Worm (Caenorhabditis elegans) whole organism, young adult: ENCODE results near the gene EEED8.15.
A peak's percentile ranks its signal among the peaks of the same experiment; 100 is the strongest.

ENCODE experiments used
- B0336.3 ChIP-seq: fragments of 200-800 bp; sonication (Bioruptor generic); IDR thresholded peaks from 2 replicates; pipeline ENCODE4 v1.3.6; 2022; ENCODE audit warnings: missing genetic modification characterization, missing compliant biosample characterization
- F22D6.2 ChIP-seq: sonication (generic microtip); optimal IDR thresholded peaks from 2 replicates; lab custom pipeline; 2016; ENCODE audit warnings: mild to moderate bottlenecking, missing genetic modification characterization, missing compliant biosample characterization
- F33H1.4 ChIP-seq: fragments of 200-800 bp; sonication (Bioruptor generic); IDR thresholded peaks from 2 replicates; pipeline ENCODE4 v1.3.6; 2022; ENCODE audit warnings: missing genetic modification reagents, missing genetic modification characterization, missing compliant biosample characterization
- F39B2.1 ChIP-seq: fragments of 200-800 bp; sonication (Bioruptor generic); IDR thresholded peaks from 2 replicates; pipeline ENCODE4 v1.3.6; 2022; ENCODE audit warnings: missing genetic modification reagents, missing genetic modification characterization, missing compliant biosample characterization
- F52B5.7 ChIP-seq: sonication (generic microtip); optimal IDR thresholded peaks from 2 replicates; lab custom pipeline; 2016; ENCODE audit warnings: mild to moderate bottlenecking, missing genetic modification characterization, missing compliant biosample characterization
- T07F8.4 ChIP-seq: sonication (generic microtip); optimal IDR thresholded peaks from 2 replicates; lab custom pipeline; 2016; ENCODE audit warnings: mild to moderate bottlenecking, missing genetic modification characterization, moderate library complexity, missing compliant biosample characterization
- akir-1 ChIP-seq: fragments of 200-800 bp; sonication (Bioruptor generic); optimal IDR thresholded peaks from 2 replicates; lab custom pipeline; 2018; ENCODE audit warnings: mild to moderate bottlenecking, missing genetic modification characterization, moderate library complexity, missing compliant biosample characterization
- aptf-2 ChIP-seq: fragments of 200-800 bp; sonication (Bioruptor generic); conservative IDR thresholded peaks from 2 replicates; pipeline ENCODE4 v1.3.6; 2022; ENCODE audit warnings: missing genetic modification reagents, missing genetic modification characterization, missing compliant biosample characterization
- atf-7 ChIP-seq: sonication (generic microtip); optimal IDR thresholded peaks from 2 replicates; lab custom pipeline; 2017; ENCODE audit warnings: mild to moderate bottlenecking, missing genetic modification characterization, missing compliant biosample characterization
- athp-1 ChIP-seq: sonication (generic microtip); optimal IDR thresholded peaks from 2 replicates; lab custom pipeline; 2017; ENCODE audit warnings: mild to moderate bottlenecking, missing genetic modification characterization, missing compliant biosample characterization
- attf-3 ChIP-seq: fragments of 200-800 bp; sonication (Bioruptor generic); conservative IDR thresholded peaks from 2 replicates; pipeline ENCODE4 v1.3.6; 2022; ENCODE audit warnings: missing genetic modification reagents, missing genetic modification characterization, missing compliant biosample characterization
- bed-2 ChIP-seq: fragments of 200-800 bp; sonication (Bioruptor generic); IDR thresholded peaks from 2 replicates; pipeline ENCODE4 v1.3.6; 2022; ENCODE audit warnings: missing genetic modification reagents, missing genetic modification characterization, missing compliant biosample characterization
- cebp-2 ChIP-seq: fragments of 200-800 bp; sonication (Bioruptor generic); IDR thresholded peaks from 2 replicates; pipeline ENCODE4 v1.3.6; 2022; ENCODE audit warnings: missing genetic modification characterization, missing compliant biosample characterization
- ceh-40 ChIP-seq: fragments of 200-800 bp; sonication (Bioruptor generic); IDR thresholded peaks from 2 replicates; pipeline ENCODE4 v1.3.6; 2022; ENCODE audit warnings: missing genetic modification characterization, missing compliant biosample characterization
- ceh-91 ChIP-seq: fragments of 200-800 bp; sonication (Bioruptor generic); IDR thresholded peaks from 2 replicates; pipeline ENCODE4 v1.3.6; 2022; ENCODE audit warnings: missing genetic modification reagents, missing genetic modification characterization, missing compliant biosample characterization
- dpl-1 ChIP-seq: fragments of 150-350 bp; optimal IDR thresholded peaks from 2 replicates; lab custom pipeline; 2014; ENCODE audit warnings: missing biosample characterization, missing genetic modification reagents, missing genetic modification characterization
- ekl-4 ChIP-seq: fragments of 200-800 bp; sonication (Bioruptor generic); IDR thresholded peaks from 2 replicates; pipeline ENCODE4 v1.3.6; 2022; ENCODE audit warnings: missing genetic modification reagents, missing genetic modification characterization, missing compliant biosample characterization
- ets-4 ChIP-seq: fragments of 200-800 bp; sonication (Bioruptor generic); optimal IDR thresholded peaks from 2 replicates; lab custom pipeline; 2018; ENCODE audit warnings: mild to moderate bottlenecking, missing genetic modification characterization, missing compliant biosample characterization
- hmg-1.2 ChIP-seq: fragments of 200-800 bp; sonication (Bioruptor generic); IDR thresholded peaks from 2 replicates; pipeline ENCODE4 v1.3.6; 2022; ENCODE audit warnings: missing genetic modification reagents, missing genetic modification characterization, missing compliant biosample characterization
- hsf-1 ChIP-seq: fragments of 200-800 bp; sonication (Bioruptor generic); IDR thresholded peaks from 2 replicates; pipeline ENCODE4 v1.3.6; 2022; ENCODE audit warnings: missing genetic modification reagents, missing genetic modification characterization, missing compliant biosample characterization
- lag-1 ChIP-seq: fragments of 200-800 bp; sonication (Bioruptor generic); IDR thresholded peaks from 2 replicates; pipeline ENCODE4 v1.3.6; 2022; ENCODE audit warnings: missing genetic modification reagents, missing genetic modification characterization, missing compliant biosample characterization
- let-607 ChIP-seq, 2 experiments: fragments of 200-800 bp in 1 of 2; sonication (Bioruptor generic) in 1 of 2; sonication (generic microtip) in 1 of 2; optimal IDR thresholded peaks; 2 replicates each; lab custom pipeline; 2016 to 2018; ENCODE audit warnings: mild to moderate bottlenecking in 2 of 2, missing compliant biosample characterization in 2 of 2, missing genetic modification characterization in 2 of 2, moderate library complexity in 2 of 2, missing genotype in 1 of 2
- lin-35 ChIP-seq, 3 experiments: fragments of 150-350 bp in 2 of 3; sonication (generic microtip) in 1 of 3; optimal IDR thresholded peaks; 2 replicates each; lab custom pipeline; 2014 to 2018; ENCODE audit warnings: missing biosample characterization in 3 of 3, missing genetic modification characterization in 3 of 3, missing genetic modification reagents in 3 of 3
- lin-54 ChIP-seq: fragments of 200-800 bp; sonication (Bioruptor generic); optimal IDR thresholded peaks from 2 replicates; lab custom pipeline; 2018; ENCODE audit warnings: mild to moderate bottlenecking, missing genetic modification characterization, missing compliant biosample characterization
- lir-1 ChIP-seq: fragments of 200-800 bp; sonication (Bioruptor generic); conservative IDR thresholded peaks from 2 replicates; pipeline ENCODE4 v1.3.6; 2022; ENCODE audit warnings: missing genetic modification reagents, missing genetic modification characterization, missing compliant biosample characterization
- lsl-1 ChIP-seq: fragments of 200-800 bp; sonication (Bioruptor generic); optimal IDR thresholded peaks from 2 replicates; lab custom pipeline; 2018; ENCODE audit warnings: mild to moderate bottlenecking, missing genetic modification characterization, moderate library complexity, missing compliant biosample characterization
- madf-8 ChIP-seq: fragments of 200-800 bp; sonication (Bioruptor generic); conservative IDR thresholded peaks from 2 replicates; pipeline ENCODE4 v1.3.6; 2022; ENCODE audit warnings: missing genetic modification reagents, missing genetic modification characterization, missing compliant biosample characterization
- mcd-1 ChIP-seq: fragments of 200-800 bp; sonication (Bioruptor generic); IDR thresholded peaks from 2 replicates; pipeline ENCODE4 v1.3.6; 2022; ENCODE audit warnings: missing genetic modification reagents, missing genetic modification characterization, missing compliant biosample characterization
- nfyb-1 ChIP-seq: fragments of 200-800 bp; sonication (Bioruptor generic); IDR thresholded peaks from 2 replicates; pipeline ENCODE4 v1.3.6; 2022; ENCODE audit warnings: missing genetic modification reagents, missing genetic modification characterization, missing compliant biosample characterization
- nhr-80 ChIP-seq: sonication (generic microtip); optimal IDR thresholded peaks from 2 replicates; lab custom pipeline; 2016; ENCODE audit warnings: missing genetic modification characterization, missing compliant biosample characterization
- sdz-38 ChIP-seq: sonication (generic microtip); optimal IDR thresholded peaks from 2 replicates; lab custom pipeline; 2016; ENCODE audit warnings: missing genotype, missing genetic modification characterization, missing compliant biosample characterization
- sea-2 ChIP-seq: fragments of 200-800 bp; sonication (Bioruptor generic); IDR thresholded peaks from 2 replicates; pipeline ENCODE4 v1.3.6; 2022; ENCODE audit warnings: missing genetic modification characterization, missing compliant biosample characterization
- snpc-1.1 ChIP-seq: sonication (generic microtip); optimal IDR thresholded peaks from 2 replicates; lab custom pipeline; 2017; ENCODE audit warnings: missing genetic modification characterization, mild to moderate bottlenecking, missing compliant biosample characterization, antibody characterized with exemption, moderate library complexity, missing genotype, missing genetic modification reagents; ENCODE audit not compliant: insufficient read depth
- snpc-1.3 ChIP-seq: sonication (generic microtip); optimal IDR thresholded peaks from 2 replicates; lab custom pipeline; 2017; ENCODE audit warnings: missing genetic modification characterization, mild to moderate bottlenecking, missing compliant biosample characterization, antibody characterized with exemption, moderate library complexity, missing genotype, missing genetic modification reagents; ENCODE audit not compliant: insufficient read depth
- snpc-3.4 ChIP-seq: sonication (generic microtip); optimal IDR thresholded peaks from 2 replicates; lab custom pipeline; 2017; ENCODE audit warnings: missing genetic modification characterization, mild to moderate bottlenecking, missing compliant biosample characterization, antibody characterized with exemption, moderate library complexity, missing genotype, missing genetic modification reagents
- somi-1 ChIP-seq: fragments of 200-800 bp; sonication (Bioruptor generic); optimal IDR thresholded peaks from 2 replicates; lab custom pipeline; 2018; ENCODE audit warnings: mild to moderate bottlenecking, missing genetic modification characterization, missing compliant biosample characterization
- sptf-2 ChIP-seq: fragments of 200-800 bp; sonication (Bioruptor generic); optimal IDR thresholded peaks from 2 replicates; lab custom pipeline; 2018; ENCODE audit warnings: mild to moderate bottlenecking, missing genetic modification characterization, missing compliant biosample characterization
- unc-62 ChIP-seq: fragments of 150-350 bp; optimal IDR thresholded peaks from 2 replicates; lab custom pipeline; 2014; ENCODE audit warnings: missing biosample characterization, missing genetic modification reagents, missing genetic modification characterization
- xnd-1 ChIP-seq: sonication (generic microtip); optimal IDR thresholded peaks from 2 replicates; lab custom pipeline; 2016; ENCODE audit warnings: missing genotype, missing genetic modification reagents, missing genetic modification characterization, missing compliant biosample characterization
- zim-3 ChIP-seq: sonication (generic microtip); optimal IDR thresholded peaks from 2 replicates; lab custom pipeline; 2017; ENCODE audit warnings: mild to moderate bottlenecking, missing genetic modification characterization, moderate library complexity, missing compliant biosample characterization
- ztf-25 ChIP-seq: fragments of 200-800 bp; sonication (Bioruptor generic); IDR thresholded peaks from 2 replicates; pipeline ENCODE4 v1.3.6; 2022; ENCODE audit warnings: missing genetic modification reagents, missing genetic modification characterization, missing compliant biosample characterization
- ztf-3 ChIP-seq: fragments of 200-800 bp; sonication (Bioruptor generic); optimal IDR thresholded peaks from 2 replicates; lab custom pipeline; 2018; ENCODE audit warnings: mild to moderate bottlenecking, missing genetic modification characterization, missing compliant biosample characterization

EEED8.15 gene

DNA sequence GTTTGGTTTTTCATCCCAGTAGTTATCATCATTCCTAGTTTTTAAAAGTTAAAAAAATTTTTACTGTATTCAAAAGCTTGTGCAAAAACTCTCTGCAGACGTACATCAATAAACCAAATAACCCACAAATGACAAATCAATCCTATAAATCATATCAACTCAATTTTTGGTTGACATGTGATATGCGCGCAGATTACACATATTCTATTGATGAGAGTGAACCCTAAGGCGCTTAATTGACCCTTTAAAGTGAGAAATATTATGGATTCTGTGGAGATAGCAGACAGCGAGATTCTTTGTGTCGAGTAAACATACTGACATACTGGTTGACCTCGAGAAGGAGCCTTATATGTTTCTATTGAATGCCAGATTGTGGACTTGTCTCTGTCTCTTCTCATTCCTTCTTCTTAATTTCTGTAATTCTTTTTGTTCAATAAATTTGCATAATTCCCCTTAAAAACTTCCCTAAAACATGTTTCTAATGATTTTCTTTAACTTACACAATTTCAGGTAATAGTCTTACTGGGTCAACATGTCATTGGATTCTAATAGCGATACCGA is 2.7 kb upstream of the EEED8.15 start, which contains the start of gene EEED8.2:
TSS of gene EEED8.2 (plus strand) at position 511 of the 561 bp plus-strand sequence.
- TF ChIP-seq lir-1 (GFP tag; lab: Robert Waterston, UW) (no peak), T07F8.4 (tag; lab: Kevin White, UChicago) (no peak), nhr-80 (tag; lab: Kevin White, UChicago) (no peak), nfyb-1 (GFP tag; lab: Robert Waterston, UW) (no peak), dpl-1 (no peak), F33H1.4 (GFP tag; lab: Robert Waterston, UW) (no peak), let-607 (tag; optimal IDR thresholded peaks at IDR 0.05; lab: Kevin White, UChicago) (no peak), somi-1 (no peak), sdz-38 (tag; lab: Kevin White, UChicago) (no peak)

DNA sequence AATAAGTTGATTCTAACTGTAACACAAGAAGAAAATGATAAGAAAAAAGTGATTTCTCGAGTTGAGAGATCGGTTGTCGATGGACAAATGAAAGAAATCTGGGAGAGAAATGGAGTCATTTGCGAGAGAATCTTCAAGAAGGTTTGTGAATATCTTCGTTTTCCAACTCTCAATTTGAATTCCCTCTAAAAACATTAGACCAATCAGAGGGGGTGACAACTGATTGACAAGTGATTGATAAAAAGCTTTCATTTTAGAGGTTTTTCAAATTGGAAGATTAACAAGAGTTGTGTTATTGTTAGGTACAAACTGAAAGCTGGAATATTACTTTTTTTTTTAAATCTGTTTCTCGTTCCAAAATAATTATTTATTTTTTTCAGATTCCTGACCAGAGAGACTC is 1.1 kb upstream of the EEED8.15 start:
- TF ChIP-seq lir-1 (GFP tag; lab: Robert Waterston, UW), result no peak
- no peak for TF ChIP-seq ekl-4
- TF ChIP-seq xnd-1 (tag; lab: Kevin White, UChicago), result no peak
- TF ChIP-seq sea-2 (GFP tag; lab: Robert Waterston, UW), result no peak
- no peak for TF ChIP-seq athp-1 (tag; lab: Kevin White, UChicago)
- TF ChIP-seq atf-7, result no peak
- TF ChIP-seq hsf-1 (GFP tag; lab: Robert Waterston, UW), result no peak
- no peak for TF ChIP-seq ceh-40 (GFP tag; lab: Robert Waterston, UW)
- TF ChIP-seq sptf-2, result no peak
- TF ChIP-seq F52B5.7, result no peak

DNA sequence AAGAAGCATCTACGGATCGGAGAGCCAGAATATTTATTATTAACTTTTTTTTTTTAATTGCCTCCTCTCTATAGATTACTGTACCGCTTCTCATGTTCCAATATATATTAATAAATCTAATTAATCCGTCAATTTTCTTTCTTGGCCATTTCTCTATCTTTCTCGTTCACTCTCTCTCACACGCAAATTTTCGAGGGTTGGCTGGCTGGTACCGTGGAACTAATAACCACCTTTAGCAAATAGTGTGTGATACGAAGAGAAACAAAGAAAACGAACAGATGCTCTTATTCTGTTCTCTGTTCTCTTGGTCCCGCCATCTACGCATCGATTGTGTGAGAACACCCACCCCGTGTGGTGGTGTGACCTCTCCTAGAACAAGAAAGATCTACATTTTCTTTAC is 712 bp upstream of the EEED8.15 start:
- TF ChIP-seq zim-3 (tag; lab: Kevin White, UChicago) (no peak), B0336.3 (GFP tag; lab: Robert Waterston, UW) (no peak), mcd-1 (GFP tag; lab: Robert Waterston, UW) (no peak), bed-2 (GFP tag; lab: Robert Waterston, UW) (no peak), snpc-1.3 (tag; lab: Kevin White, UChicago) (no peak), F39B2.1 (GFP tag; lab: Robert Waterston, UW) (no peak)

DNA sequence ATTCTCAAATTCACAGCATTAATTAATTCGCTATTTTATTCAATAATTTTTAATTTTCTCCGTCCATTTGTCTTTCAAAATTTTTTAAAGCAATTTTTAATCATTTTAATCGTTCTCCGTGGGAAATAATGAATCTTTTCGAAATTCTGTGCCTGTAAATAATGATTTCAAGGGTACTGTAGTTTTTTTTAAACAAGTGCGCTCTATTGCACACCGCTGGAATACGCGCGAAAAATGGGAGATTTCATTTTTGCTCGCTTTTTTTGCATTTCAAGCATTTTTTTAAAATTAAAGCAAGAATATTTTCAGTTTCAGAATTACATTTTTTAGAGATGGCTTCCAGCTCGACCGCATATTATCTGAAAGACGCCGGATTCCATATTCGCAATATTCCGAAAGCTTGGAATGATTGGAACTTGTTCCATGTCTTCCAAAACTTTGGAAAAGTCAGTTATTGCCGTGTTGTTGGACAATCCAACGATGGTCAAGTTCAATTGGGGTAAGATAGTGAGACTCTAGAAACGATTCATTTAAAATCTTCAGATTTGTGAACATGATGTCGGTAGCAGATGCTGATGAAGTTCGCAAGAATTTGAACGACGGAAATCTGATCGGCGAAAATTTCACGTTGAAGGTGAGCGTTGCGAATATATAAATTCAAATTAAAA is 2.1 kb downstream of the EEED8.15 start, which contains the start of gene tofu-6:
TSS of gene tofu-6 (plus strand) at position 302 of the 668 bp plus-strand sequence.
- TF ChIP-seq aptf-2 (GFP tag; lab: Robert Waterston, UW) (no peak), ztf-25 (GFP tag; lab: Robert Waterston, UW) (no peak), lin-54 (GFP tag; lab: Kevin White, UChicago) (peak; percentile 55), madf-8 (GFP tag; lab: Robert Waterston, UW) (peak; percentile 99), snpc-3.4 (tag; lab: Kevin White, UChicago) (peak; percentile 78), nhr-80 (tag; lab: Kevin White, UChicago) (no peak), lag-1 (GFP tag; lab: Robert Waterston, UW) (no peak), B0336.3 (GFP tag; lab: Robert Waterston, UW) (0 out of 2 replicates have a peak, but pooled peaks have one; percentile 25), F22D6.2 (tag; lab: Kevin White, UChicago) (no peak), attf-3 (0 out of 2 replicates have a peak, but pooled peaks have one; percentile 15), T07F8.4 (tag; lab: Kevin White, UChicago) (no peak), unc-62 (GFP tag; lab: Kevin White, UChicago) (no peak), ztf-3 (no peak), hmg-1.2 (GFP tag; lab: Robert Waterston, UW) (0 out of 2 replicates have a peak, but pooled peaks have one; percentile 32), cebp-2 (GFP tag; lab: Robert Waterston, UW) (no peak), ceh-91 (GFP tag; lab: Robert Waterston, UW) (peak; percentile 90), akir-1 (GFP tag; lab: Kevin White, UChicago) (no peak), lsl-1 (GFP tag; lab: Kevin White, UChicago) (peak; percentile 96), lin-35 (GFP tag; optimal IDR thresholded peaks at IDR 0.05; lab: Kevin White, UChicago) (peak in 1 of 3 experiments; percentile 73), ets-4 (GFP tag; lab: Kevin White, UChicago) (no peak), snpc-1.1 (peak; percentile 24)
